Fruit fly (Drosophila melanogaster): ENCODE measurements around the gene Cbs.

Gene Cbs

dm6 chrX:21073641-21074328 lies 28.8 kb downstream of the Cbs start:
- TF ChIP-seq h (GFP tag; optimal IDR thresholded peaks at IDR 0.05) (peak; percentile 7), rgr (GFP tag; optimal IDR thresholded peaks at IDR 0.05) (peak; percentile 3), foxo (GFP tag; optimal IDR thresholded peaks at IDR 0.05) (no peak), tai (GFP tag; optimal IDR thresholded peaks at IDR 0.05) (no peak), woc (GFP tag; optimal IDR thresholded peaks at IDR 0.05) (peak; percentile 6), jim (GFP tag; optimal IDR thresholded peaks at IDR 0.05) (no peak), dl (GFP tag; optimal IDR thresholded peaks at IDR 0.05; ENCODE audit: insufficient read depth in 1 of 2, partially characterized antibody in 2 of 2) (no peak), CG9705 (GFP tag; optimal IDR thresholded peaks at IDR 0.05) (no peak), ey (GFP tag; optimal IDR thresholded peaks at IDR 0.05) (peak; percentile 27), Jra (GFP tag; optimal IDR thresholded peaks at IDR 0.05) (no peak)

DNA sequence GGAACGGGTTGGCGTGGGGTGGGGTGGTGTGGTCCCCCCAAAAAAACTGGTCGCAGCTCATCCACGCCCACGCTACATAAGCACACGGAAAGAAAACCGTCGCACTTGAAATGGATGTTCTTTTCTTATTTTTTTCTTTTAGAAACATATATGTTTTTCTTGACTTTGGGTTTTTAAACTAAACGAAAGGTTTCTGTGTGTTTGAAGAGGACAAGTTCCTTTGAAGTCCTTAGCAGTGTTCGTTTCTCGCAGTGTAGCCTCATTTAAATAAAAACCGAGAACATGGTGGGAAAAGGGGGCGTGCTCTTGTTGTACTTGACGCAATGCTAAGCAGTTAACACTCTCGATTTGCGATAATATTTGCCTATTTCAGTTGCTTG lies 29.4 kb downstream of the Cbs start:
- TF ChIP-seq foxo (GFP tag; optimal IDR thresholded peaks at IDR 0.05) (peak in 1 of 2 experiments; percentile 53), rgr (GFP tag; optimal IDR thresholded peaks at IDR 0.05) (peak; percentile 62), Jra (GFP tag; optimal IDR thresholded peaks at IDR 0.05) (no peak), h (GFP tag; optimal IDR thresholded peaks at IDR 0.05) (peak; percentile 59), Hr83 (GFP tag; optimal IDR thresholded peaks at IDR 0.05; ENCODE audit: poor library complexity, severe bottlenecking) (no peak), sage (GFP tag; optimal IDR thresholded peaks at IDR 0.05) (no peak), br (GFP tag; optimal IDR thresholded peaks at IDR 0.05) (peak; percentile 52), Hr78 (GFP tag; optimal IDR thresholded peaks at IDR 0.05) (no peak), CG32264 (GFP tag; optimal IDR thresholded peaks at IDR 0.05) (peak; percentile 20), HLH106 (tag; optimal IDR thresholded peaks at IDR 0.05) (peak; percentile 38), brk (GFP tag; optimal IDR thresholded peaks at IDR 0.05) (no peak), Rel (GFP tag; optimal IDR thresholded peaks at IDR 0.05) (no peak), Rel (tag; optimal IDR thresholded peaks at IDR 0.05) (peak; percentile 12), woc (GFP tag; optimal IDR thresholded peaks at IDR 0.05) (peak; percentile 5), Hnf4 (GFP tag; optimal IDR thresholded peaks at IDR 0.05) (peak; percentile 52), N (GFP tag; optimal IDR thresholded peaks at IDR 0.05) (no peak), tai (GFP tag; optimal IDR thresholded peaks at IDR 0.05) (no peak), OdsH (GFP tag; optimal IDR thresholded peaks at IDR 0.05) (peak; percentile 51), ey (GFP tag; optimal IDR thresholded peaks at IDR 0.05) (peak; percentile 50), jim (GFP tag; optimal IDR thresholded peaks at IDR 0.05) (no peak), fru (GFP tag; optimal IDR thresholded peaks at IDR 0.05) (peak; percentile 20)

- no peak for TF ChIP-seq usp (GFP tag; optimal IDR thresholded peaks at IDR 0.05)
- TF ChIP-seq OdsH (GFP tag; optimal IDR thresholded peaks at IDR 0.05), result no peak
Measured at dm6 chrX:21080335-21080734, 35.4 kb downstream of the Cbs start.

DNA sequence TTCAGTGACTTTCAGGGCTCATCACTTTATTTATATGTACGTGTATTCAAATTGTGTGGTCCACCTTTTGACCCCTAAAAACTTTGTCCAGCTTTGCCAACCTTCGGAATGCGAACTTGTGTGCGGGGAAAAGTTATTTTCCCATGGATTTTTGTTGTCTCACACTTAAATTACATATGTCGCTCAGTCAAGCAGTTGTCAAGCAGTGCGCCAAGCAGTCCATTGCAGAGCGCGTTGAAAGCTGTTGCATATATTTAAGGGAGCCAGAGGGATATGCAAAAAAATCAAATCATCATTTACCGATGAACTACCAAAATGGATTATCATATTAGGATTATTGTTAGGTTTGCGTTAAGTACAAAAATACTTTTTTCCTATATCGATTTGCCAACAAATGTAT lies 38.3 kb downstream of the Cbs start:
- TF ChIP-seq N (GFP tag; optimal IDR thresholded peaks at IDR 0.05) (peak; percentile 17), Hr83 (GFP tag; optimal IDR thresholded peaks at IDR 0.05; ENCODE audit: poor library complexity, severe bottlenecking) (no peak)

- TF ChIP-seq Rel (GFP tag; optimal IDR thresholded peaks at IDR 0.05) (no peak), Rel (tag; optimal IDR thresholded peaks at IDR 0.05) (no peak), pan (optimal IDR thresholded peaks at IDR 0.05) (no peak), woc (GFP tag; optimal IDR thresholded peaks at IDR 0.05) (no peak), Dfd (GFP tag; optimal IDR thresholded peaks at IDR 0.05) (no peak), foxo (GFP tag; optimal IDR thresholded peaks at IDR 0.05) (no peak), HLH106 (tag; optimal IDR thresholded peaks at IDR 0.05) (no peak), N (GFP tag; optimal IDR thresholded peaks at IDR 0.05) (no peak), Hr78 (GFP tag; optimal IDR thresholded peaks at IDR 0.05) (no peak), dmrt93B (GFP tag; optimal IDR thresholded peaks at IDR 0.05) (no peak), brk (GFP tag; optimal IDR thresholded peaks at IDR 0.05) (no peak), ey (GFP tag; optimal IDR thresholded peaks at IDR 0.05) (no peak), usp (GFP tag; optimal IDR thresholded peaks at IDR 0.05) (no peak), psq (GFP tag; optimal IDR thresholded peaks at IDR 0.05) (no peak), Mio (GFP tag; optimal IDR thresholded peaks at IDR 0.05) (no peak)
Measured at dm6 chrX:21093544-21093943, 48.6 kb downstream of the Cbs start, which contains the start of gene stg1. TSS of gene stg1 (plus strand) at chrX:21093844.

Measured in whole organism, wandering third instar larva.